Worm (Caenorhabditis elegans) whole organism, mixed stage, embryonic: Measurements from ENCODE around the gene ncs-4.

ENCODE experiments used
- bed-3 ChIP-seq: fragments of 200-800 bp; sonication (Bioruptor generic); optimal IDR thresholded peaks from 3 replicates; lab custom pipeline; 2018; ENCODE audit warnings: mild to moderate bottlenecking, missing genetic modification characterization, moderate library complexity, missing compliant biosample characterization
- ceh-39 ChIP-seq: fragments of 150-350 bp; optimal IDR thresholded peaks from 2 replicates; lab custom pipeline; 2014; ENCODE audit warnings: missing biosample characterization, missing genetic modification characterization
- ceh-43 ChIP-seq: fragments of 200-800 bp; sonication (Bioruptor generic); optimal IDR thresholded peaks from 2 replicates; lab custom pipeline; 2018; ENCODE audit warnings: mild to moderate bottlenecking, missing genetic modification characterization, moderate library complexity, missing compliant biosample characterization
- ceh-83 ChIP-seq: fragments of 200-800 bp; sonication (Bioruptor generic); optimal IDR thresholded peaks from 2 replicates; lab custom pipeline; 2018; ENCODE audit warnings: mild to moderate bottlenecking, missing genetic modification characterization, missing compliant biosample characterization
- ces-1 ChIP-seq: fragments of 150-350 bp; optimal IDR thresholded peaks from 2 replicates; lab custom pipeline; 2014; ENCODE audit warnings: missing biosample characterization, missing genetic modification reagents, missing genetic modification characterization
- cnd-1 ChIP-seq: fragments of 200-800 bp; sonication (Bioruptor generic); optimal IDR thresholded peaks from 2 replicates; lab custom pipeline; 2018; ENCODE audit warnings: mild to moderate bottlenecking, missing genetic modification characterization, missing compliant biosample characterization
- drap-1 ChIP-seq: fragments of 200-800 bp; sonication (Bioruptor generic); optimal IDR thresholded peaks from 3 replicates; lab custom pipeline; 2018; ENCODE audit warnings: mild to moderate bottlenecking, missing genetic modification characterization, missing compliant biosample characterization
- elt-3 ChIP-seq: fragments of 150-350 bp; optimal IDR thresholded peaks from 2 replicates; lab custom pipeline; 2014; ENCODE audit warnings: missing biosample characterization, missing genetic modification characterization
- flh-1 ChIP-seq: fragments of 200-800 bp; sonication (Bioruptor generic); optimal IDR thresholded peaks from 2 replicates; lab custom pipeline; 2018; ENCODE audit warnings: mild to moderate bottlenecking, missing genetic modification characterization, moderate library complexity, missing compliant biosample characterization
- ham-2 ChIP-seq: fragments of 200-800 bp; sonication (Bioruptor generic); optimal IDR thresholded peaks from 2 replicates; lab custom pipeline; 2018; ENCODE audit warnings: mild to moderate bottlenecking, missing genetic modification characterization, missing compliant biosample characterization
- hlh-1 ChIP-seq: fragments of 150-350 bp; optimal IDR thresholded peaks from 2 replicates; lab custom pipeline; 2014; ENCODE audit warnings: missing biosample characterization, missing genetic modification reagents, missing genetic modification characterization
- lin-13 ChIP-seq: fragments of 150-350 bp; optimal IDR thresholded peaks from 2 replicates; lab custom pipeline; 2014; ENCODE audit warnings: missing biosample characterization, missing genetic modification characterization
- lin-32 ChIP-seq: fragments of 200-800 bp; sonication (Bioruptor generic); optimal IDR thresholded peaks from 2 replicates; lab custom pipeline; 2018; ENCODE audit warnings: mild to moderate bottlenecking, missing genetic modification characterization, missing compliant biosample characterization
- lsy-2 ChIP-seq: fragments of 150-350 bp; optimal IDR thresholded peaks from 2 replicates; lab custom pipeline; 2014; ENCODE audit warnings: missing biosample characterization, missing genetic modification characterization
- mep-1 ChIP-seq: fragments of 150-350 bp; optimal IDR thresholded peaks from 2 replicates; lab custom pipeline; 2017; ENCODE audit warnings: missing biosample characterization, missing genetic modification reagents, missing genetic modification characterization, inconsistent platforms
- mls-2 ChIP-seq: sonication (generic microtip); optimal IDR thresholded peaks from 2 replicates; lab custom pipeline; 2016; ENCODE audit warnings: mild to moderate bottlenecking, missing genetic modification characterization, moderate library complexity, missing compliant biosample characterization
- nhr-12 ChIP-seq: fragments of 150-350 bp; optimal IDR thresholded peaks from 2 replicates; lab custom pipeline; 2014; ENCODE audit warnings: missing biosample characterization, missing genetic modification characterization
- nhr-2 ChIP-seq: fragments of 150-350 bp; optimal IDR thresholded peaks from 2 replicates; lab custom pipeline; 2014; ENCODE audit warnings: missing biosample characterization, missing genetic modification characterization
- nhr-237 ChIP-seq: fragments of 150-350 bp; optimal IDR thresholded peaks from 2 replicates; lab custom pipeline; 2014; ENCODE audit warnings: missing biosample characterization, missing genetic modification characterization
- nhr-28 ChIP-seq: fragments of 150-350 bp; optimal IDR thresholded peaks from 2 replicates; lab custom pipeline; 2014; ENCODE audit warnings: missing biosample characterization, missing genetic modification characterization
- nhr-76 ChIP-seq: sonication (generic microtip); optimal IDR thresholded peaks from 2 replicates; lab custom pipeline; 2017; ENCODE audit warnings: missing biosample characterization, missing genetic modification characterization
- pha-4 ChIP-seq: fragments of 150-350 bp; optimal IDR thresholded peaks from 2 replicates; lab custom pipeline; 2018; ENCODE audit warnings: missing biosample characterization, missing genetic modification reagents, missing genetic modification characterization
- snpc-4 ChIP-seq: fragments of 150-350 bp; optimal IDR thresholded peaks from 2 replicates; lab custom pipeline; 2014; ENCODE audit warnings: missing biosample characterization, missing genetic modification characterization
- sptf-1 ChIP-seq: sonication (generic microtip); optimal IDR thresholded peaks from 2 replicates; lab custom pipeline; 2017; ENCODE audit warnings: mild to moderate bottlenecking, missing genetic modification characterization, moderate library complexity, missing compliant biosample characterization
- unc-120 ChIP-seq: sonication (generic microtip); optimal IDR thresholded peaks from 2 replicates; lab custom pipeline; 2017; ENCODE audit warnings: missing genetic modification characterization, missing compliant biosample characterization; ENCODE audit not compliant: poor library complexity, severe bottlenecking
- unc-62 ChIP-seq: fragments of 150-350 bp; optimal IDR thresholded peaks from 2 replicates; lab custom pipeline; 2014; ENCODE audit warnings: missing biosample characterization, missing genetic modification reagents, missing genetic modification characterization
- zip-8 ChIP-seq: fragments of 150-350 bp; optimal IDR thresholded peaks from 2 replicates; lab custom pipeline; 2014; ENCODE audit warnings: missing biosample characterization, missing genetic modification characterization
- ztf-11 ChIP-seq: fragments of 150-350 bp; optimal IDR thresholded peaks from 2 replicates; lab custom pipeline; 2014; ENCODE audit warnings: missing biosample characterization, missing genetic modification characterization

The ncs-4 gene

DNA sequence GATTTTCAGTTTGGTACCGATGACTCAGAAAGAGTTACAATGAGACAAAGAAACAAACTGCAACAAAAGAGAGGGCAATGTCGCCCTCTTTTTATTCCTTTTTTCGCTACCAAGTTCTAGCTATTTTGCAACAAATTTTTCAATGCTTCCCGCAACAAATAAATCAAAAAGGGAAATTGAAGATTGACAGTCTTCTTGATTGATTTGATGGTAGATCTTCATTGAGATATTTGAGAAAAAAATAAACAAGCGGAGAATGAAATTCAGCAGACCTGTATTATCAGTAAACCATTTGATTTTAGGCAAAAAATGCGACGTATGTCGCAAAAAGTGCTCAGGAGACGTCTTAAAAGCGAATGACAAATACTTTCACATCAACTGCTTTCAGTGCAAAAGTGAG is 29.1 kb upstream of the ncs-4 start:
- TF ChIP-seq ces-1 (GFP tag; lab: Kevin White, UChicago): no peak
- no peak for TF ChIP-seq flh-1 (GFP tag; lab: Kevin White, UChicago)
- TF ChIP-seq lin-32 (GFP tag; lab: Kevin White, UChicago): no peak
- no peak for TF ChIP-seq nhr-28 (tag; lab: Kevin White, UChicago)
- peak; percentile 45 for TF ChIP-seq unc-62 (GFP tag; lab: Kevin White, UChicago)
- TF ChIP-seq ceh-43: no peak

DNA sequence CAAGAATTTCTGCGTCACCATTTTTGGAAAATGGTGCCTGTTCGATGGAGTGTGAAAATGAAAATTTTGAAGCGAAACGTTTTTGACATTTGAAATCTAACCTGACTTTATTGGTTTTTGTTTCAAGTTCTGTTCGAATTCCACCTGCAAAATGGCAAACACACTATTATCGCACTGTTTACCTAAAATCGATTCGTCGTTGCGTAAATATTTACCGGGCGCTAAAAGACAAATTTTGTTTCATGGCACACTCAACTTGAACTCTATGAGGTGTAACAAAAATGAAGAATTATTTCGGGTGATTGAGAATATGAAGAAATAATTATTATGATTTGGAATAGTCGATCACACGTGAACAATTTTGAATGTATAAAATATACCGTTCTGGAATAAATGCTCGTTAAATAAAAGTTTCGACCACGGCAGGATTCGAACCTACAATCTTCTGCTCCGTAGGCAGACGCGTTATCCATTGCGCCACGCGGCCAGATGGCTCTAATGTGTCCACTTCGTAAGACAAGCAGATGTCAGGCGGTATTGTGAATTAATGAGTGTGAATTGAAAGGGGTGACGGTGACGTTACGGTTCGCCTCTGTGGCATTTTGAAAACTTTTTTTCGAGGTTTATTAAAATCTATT is 28.0 kb upstream of the ncs-4 start:
- TF ChIP-seq cnd-1 (tag; lab: Kevin White, UChicago) (peak; percentile 72), bed-3 (GFP tag; lab: Kevin White, UChicago) (no peak), nhr-237 (peak; percentile 3), ceh-83 (GFP tag; lab: Kevin White, UChicago) (peak; percentile 14), sptf-1 (peak; percentile 13), pha-4 (tag; lab: Kevin White, UChicago) (peak; percentile 75), ces-1 (GFP tag; lab: Kevin White, UChicago) (peak; percentile 27), ceh-43 (no peak), nhr-76 (tag; lab: Kevin White, UChicago) (no peak), unc-62 (GFP tag; lab: Kevin White, UChicago) (peak; percentile 28), lin-13 (tag; lab: Kevin White, UChicago) (no peak), nhr-12 (tag; lab: Kevin White, UChicago) (no peak), ztf-11 (tag; lab: Kevin White, UChicago) (no peak), mep-1 (tag; lab: Kevin White, UChicago) (no peak), drap-1 (GFP tag; lab: Kevin White, UChicago) (no peak)
- TF ChIP-seq, all 35 proteins: peak for 7

DNA sequence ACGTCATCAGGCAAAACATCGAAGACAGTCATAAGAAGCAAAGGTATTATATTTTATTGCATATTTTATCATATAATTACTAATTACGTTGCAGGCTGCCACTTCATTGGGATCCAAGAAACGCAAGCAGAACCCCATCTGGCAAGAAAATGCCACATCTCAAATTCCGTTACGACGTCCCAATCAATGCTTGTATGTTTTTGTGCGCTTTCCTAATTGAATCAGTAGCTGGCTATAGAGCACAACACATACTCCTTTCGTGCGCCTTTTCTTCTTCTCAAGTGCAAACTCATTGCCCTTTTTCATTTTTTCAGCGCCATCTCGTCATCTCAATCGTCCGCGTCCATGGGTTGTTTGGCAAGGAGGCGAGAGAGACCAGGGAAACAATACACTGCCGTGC is 25.4 kb upstream of the ncs-4 start:
- TF ChIP-seq cnd-1 (tag; lab: Kevin White, UChicago) (no peak), ces-1 (GFP tag; lab: Kevin White, UChicago) (peak; percentile 98)

DNA sequence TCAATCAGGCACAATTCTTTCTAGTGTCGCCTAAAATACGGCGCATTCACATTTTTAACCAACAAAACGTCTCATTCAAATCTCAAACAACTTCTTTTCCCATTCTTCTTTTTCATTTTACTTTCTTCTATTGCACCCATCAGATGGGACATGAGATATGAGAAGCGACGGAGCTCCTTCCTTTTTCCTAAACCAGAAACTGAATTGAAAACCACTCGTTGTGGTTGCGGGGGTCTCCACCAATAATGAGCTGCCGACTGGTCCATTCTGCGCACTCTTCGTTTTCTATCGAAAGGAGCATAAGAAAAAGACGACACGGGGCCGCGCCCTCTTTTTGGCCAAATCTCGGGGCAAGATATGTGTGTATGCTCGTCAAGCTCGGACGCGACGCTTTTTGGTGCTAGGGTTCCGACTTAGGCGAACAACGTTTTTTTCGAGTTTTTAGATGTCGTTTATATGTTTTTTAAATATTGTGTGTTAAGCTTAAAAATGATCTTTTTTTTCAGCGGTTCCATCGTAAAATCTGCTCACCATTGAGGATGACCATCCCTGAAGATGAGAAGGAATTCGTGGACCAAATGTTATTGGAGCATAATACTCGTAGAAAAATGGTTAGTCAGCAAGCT is 21.9 kb upstream of the ncs-4 start, which contains the start of gene F09B9.5:
Gene F09B9.5 (plus strand): TSS at position 501 of the 626 bp plus-strand sequence.
- TF ChIP-seq snpc-4 (tag; lab: Kevin White, UChicago) (no peak), flh-1 (GFP tag; lab: Kevin White, UChicago) (no peak), ces-1 (GFP tag; lab: Kevin White, UChicago) (peak; percentile 89), nhr-76 (tag; lab: Kevin White, UChicago) (no peak)

DNA sequence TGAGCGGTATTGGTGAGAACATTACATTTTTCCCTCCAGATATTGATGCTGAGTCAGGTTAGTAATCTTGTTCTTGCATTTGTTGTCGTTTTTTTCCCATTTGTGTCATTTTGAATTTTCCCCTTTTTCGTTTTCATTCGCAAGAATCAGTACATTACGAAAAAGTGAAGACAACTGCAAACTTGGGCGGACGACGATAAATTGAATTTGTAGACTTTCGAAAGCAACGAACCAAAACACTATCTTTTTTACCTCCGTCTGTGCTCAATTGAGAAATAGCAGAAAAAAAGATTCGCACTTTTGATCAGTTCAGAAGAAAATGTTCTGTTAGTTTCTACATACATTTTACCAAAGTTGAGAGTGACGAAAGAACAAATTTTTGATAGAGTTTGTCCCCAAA is 21.2 kb upstream of the ncs-4 start:
- TF ChIP-seq zip-8 (tag; lab: Kevin White, UChicago) (no peak), ces-1 (GFP tag; lab: Kevin White, UChicago) (peak; percentile 76)

DNA sequence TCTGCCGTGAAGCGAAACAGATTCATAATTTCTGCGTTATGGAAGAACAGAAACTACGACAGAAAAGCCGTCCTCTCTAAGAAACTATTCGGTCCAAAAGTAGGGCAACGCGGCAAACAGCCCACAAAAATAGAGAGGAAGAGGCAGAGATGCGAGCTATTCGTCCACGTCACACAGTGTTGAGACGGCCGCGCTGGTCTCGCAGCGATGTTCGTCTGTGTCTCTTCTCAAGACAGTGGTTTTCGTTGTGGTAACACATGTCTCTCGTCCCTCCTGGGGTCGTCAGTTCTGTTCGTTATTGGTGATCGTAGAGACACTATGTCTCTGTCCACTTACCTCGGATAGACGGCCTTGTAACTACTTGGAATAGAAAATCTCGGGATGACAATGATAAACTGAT is 17.6 kb upstream of the ncs-4 start, which contains the start of gene erd-2.1:
Gene erd-2.1 (minus strand): TSS at position 114 of the 400 bp plus-strand sequence.
- TF ChIP-seq nhr-2 (tag; lab: Kevin White, UChicago): no peak
- no peak for TF ChIP-seq flh-1 (GFP tag; lab: Kevin White, UChicago)
- TF ChIP-seq mep-1 (tag; lab: Kevin White, UChicago): peak; percentile 26
- TF ChIP-seq ham-2 (GFP tag; lab: Kevin White, UChicago): peak; percentile 62
- no peak for TF ChIP-seq ztf-11 (tag; lab: Kevin White, UChicago)
- no peak for TF ChIP-seq snpc-4 (tag; lab: Kevin White, UChicago)
- TF ChIP-seq lin-32 (GFP tag; lab: Kevin White, UChicago): no peak
- peak; percentile 22 for TF ChIP-seq unc-62 (GFP tag; lab: Kevin White, UChicago)
- peak; percentile 28 for TF ChIP-seq ces-1 (GFP tag; lab: Kevin White, UChicago)
- TF ChIP-seq cnd-1 (tag; lab: Kevin White, UChicago): peak; percentile 0
- TF ChIP-seq elt-3 (tag; lab: Kevin White, UChicago): no peak
- TF ChIP-seq mls-2 (tag; lab: Kevin White, UChicago): no peak
- peak; percentile 14 for TF ChIP-seq lin-13 (tag; lab: Kevin White, UChicago)
- TF ChIP-seq bed-3 (GFP tag; lab: Kevin White, UChicago): no peak
- no peak for TF ChIP-seq ceh-43
- peak; percentile 47 for TF ChIP-seq sptf-1
- peak; percentile 14 for TF ChIP-seq ceh-39 (tag; lab: Kevin White, UChicago)
- TF ChIP-seq lsy-2 (tag; lab: Kevin White, UChicago): no peak
- TF ChIP-seq unc-120 (tag; lab: Kevin White, UChicago): peak; percentile 45
- peak; percentile 86 for TF ChIP-seq hlh-1 (tag; lab: Kevin White, UChicago)
